Fruit fly (Drosophila melanogaster): ENCODE data around the gene CG10237.

DNA sequence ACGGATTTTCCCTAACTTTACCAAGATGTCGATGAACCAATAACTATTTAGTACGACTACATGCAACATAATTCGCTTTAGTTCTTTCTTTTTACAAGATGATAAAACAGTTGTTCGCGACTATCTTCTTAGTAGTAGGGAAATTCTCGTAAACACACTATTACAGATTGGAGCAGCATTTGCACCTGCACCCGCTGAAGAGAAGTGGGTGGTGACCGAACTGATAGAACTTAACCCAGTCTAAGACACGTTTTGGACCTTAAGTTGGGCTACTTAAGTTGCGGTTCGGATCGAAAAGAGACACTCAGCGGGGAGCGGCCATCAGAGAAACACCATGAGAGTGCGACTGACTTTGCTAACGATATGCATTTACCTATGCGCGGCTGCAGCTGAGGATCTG, 44.7 kb upstream of the CG10237 start, which contains the start of gene CG13083:
- TF ChIP-seq pan (optimal IDR thresholded peaks at IDR 0.05) (no peak), usp (GFP tag; optimal IDR thresholded peaks at IDR 0.05) (no peak), psq (optimal IDR thresholded peaks at IDR 0.05) (no peak), EcR (GFP tag; optimal IDR thresholded peaks at IDR 0.05) (no peak)
